Fruit fly (Drosophila melanogaster) Kc167 (cell line): ENCODE results near the gene Ctr1B.

Experiments used
- Myc ChIP-seq: fragments of >200 bp; optimal IDR thresholded peaks from 2 replicates; lab custom pipeline; 2017; ENCODE audit warnings: missing external identifiers
- h ChIP-seq: fragments of >200 bp; optimal IDR thresholded peaks from 3 replicates; lab custom pipeline; 2018; ENCODE audit warnings: missing external identifiers
- insv ChIP-seq: fragments of >200 bp; optimal IDR thresholded peaks from 3 replicates; lab custom pipeline; 2018; ENCODE audit warnings: missing external identifiers
- psq ChIP-seq: fragments of >200 bp; optimal IDR thresholded peaks from 2 replicates; lab custom pipeline; 2017; ENCODE audit warnings: missing external identifiers
- ttk ChIP-seq: sonication (Bioruptor generic); optimal IDR thresholded peaks from 2 replicates; lab custom pipeline; 2017; ENCODE audit warnings: missing external identifiers

DNA sequence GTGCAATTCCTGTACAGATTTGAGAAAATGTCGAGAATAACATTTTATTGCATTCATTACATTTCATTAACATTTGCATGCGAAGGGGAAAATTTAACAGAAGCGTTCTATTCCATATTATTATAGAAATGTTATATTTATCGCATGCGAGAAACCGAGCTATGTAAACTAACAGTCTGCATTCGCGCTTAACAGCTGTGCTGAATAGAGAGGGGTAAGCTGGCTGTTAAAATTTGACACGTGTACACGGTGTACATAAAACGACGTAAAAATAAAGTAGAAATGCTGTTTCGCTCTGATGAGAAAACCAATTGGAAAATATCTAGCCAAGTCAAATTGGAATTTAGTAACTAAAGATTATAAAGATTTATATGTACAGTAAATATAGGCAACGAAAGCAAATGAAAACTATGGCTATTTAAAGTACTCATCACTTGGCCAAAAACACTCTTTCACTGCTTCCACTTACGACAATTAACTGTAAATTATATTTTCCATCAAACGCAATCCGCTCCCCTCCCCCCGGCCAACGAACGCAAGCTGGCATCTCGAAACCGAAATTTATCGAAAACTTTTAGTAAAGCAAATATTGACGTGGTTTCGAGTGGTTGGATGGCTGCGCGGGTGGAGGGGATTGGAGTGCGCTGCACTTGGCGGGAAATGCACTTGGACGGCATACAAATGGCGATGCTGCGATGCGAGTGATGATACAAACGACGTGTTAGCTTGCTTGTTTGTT lies 11.1 kb upstream of the Ctr1B start:
- no peak for TF ChIP-seq h (lab: Kevin White, UChicago)
- no peak for TF ChIP-seq psq
- no peak for TF ChIP-seq ttk (lab: Kevin White, UChicago)
- no peak for TF ChIP-seq insv
- TF ChIP-seq Myc (lab: Kevin White, UChicago), result no peak
